Fruit fly (Drosophila melanogaster) whole organism, pupa: Measurements from ENCODE around the gene Osi1.

Experiments
- CG10348 ChIP-seq: fragments of 200-800 bp; sonication (Bioruptor generic); IDR thresholded peaks from 2 replicates; pipeline ENCODE4 v1.3.6; 2022; ENCODE audit warnings: missing biosample characterization, missing genetic modification characterization
- CG12605 ChIP-seq: fragments of 200-800 bp; sonication (Bioruptor generic); IDR thresholded peaks from 2 replicates; pipeline ENCODE4 v1.3.6; 2022; ENCODE audit warnings: missing biosample characterization, missing genetic modification characterization
- CG13204 ChIP-seq: fragments of 200-800 bp; sonication (Bioruptor generic); optimal IDR thresholded peaks from 2 replicates; lab custom pipeline; 2018; ENCODE audit warnings: missing biosample characterization, mild to moderate bottlenecking, missing genetic modification characterization, moderate library complexity
- CG32121 ChIP-seq: fragments of 200-800 bp; sonication (Bioruptor generic); IDR thresholded peaks from 2 replicates; pipeline ENCODE4 v1.3.6; 2022; ENCODE audit warnings: missing biosample characterization, missing genetic modification characterization
- CG4496 ChIP-seq: fragments of 200-800 bp; sonication (Bioruptor generic); IDR thresholded peaks from 3 replicates; pipeline ENCODE4 v1.3.6; 2022; ENCODE audit warnings: missing biosample characterization, missing genetic modification characterization
- CG8301 ChIP-seq: fragments of 200-800 bp; sonication (Bioruptor generic); optimal IDR thresholded peaks from 2 replicates; lab custom pipeline; 2018; ENCODE audit warnings: missing biosample characterization, mild to moderate bottlenecking, missing genetic modification characterization
- D1 ChIP-seq: fragments of 200-800 bp; sonication (Bioruptor generic); optimal IDR thresholded peaks from 2 replicates; lab custom pipeline; 2018; ENCODE audit warnings: missing biosample characterization, mild to moderate bottlenecking, missing genetic modification characterization, moderate library complexity
- EcR ChIP-seq: fragments of 200-800 bp; sonication (Bioruptor generic); optimal IDR thresholded peaks from 3 replicates; lab custom pipeline; 2019; ENCODE audit warnings: missing biosample characterization, missing genetic modification characterization, mild to moderate bottlenecking, moderate library complexity, missing genetic modification reagents
- Ets98B ChIP-seq: fragments of 200-800 bp; sonication (Bioruptor generic); IDR thresholded peaks from 2 replicates; pipeline ENCODE4 v1.3.6; 2022; ENCODE audit warnings: missing biosample characterization, missing genetic modification characterization
- Pif1A ChIP-seq: fragments of 200-800 bp; sonication (Bioruptor generic); optimal IDR thresholded peaks from 3 replicates; lab custom pipeline; 2016; ENCODE audit warnings: missing biosample characterization, missing genetic modification characterization
- Pif1B ChIP-seq: fragments of 200-800 bp; sonication (Bioruptor generic); optimal IDR thresholded peaks from 3 replicates; lab custom pipeline; 2016; ENCODE audit warnings: missing biosample characterization, missing genetic modification characterization
- fd96Ca ChIP-seq: fragments of 200-800 bp; sonication (Bioruptor generic); IDR thresholded peaks from 3 replicates; pipeline ENCODE4 v1.3.6; 2022; ENCODE audit warnings: missing biosample characterization, missing genetic modification characterization
- gl ChIP-seq: fragments of 200-800 bp; sonication (Bioruptor generic); optimal IDR thresholded peaks from 2 replicates; lab custom pipeline; 2018; ENCODE audit warnings: missing biosample characterization, mild to moderate bottlenecking, missing genetic modification characterization
- rn ChIP-seq: fragments of 200-800 bp; sonication (Bioruptor generic); IDR thresholded peaks from 2 replicates; pipeline ENCODE4 v1.3.6; 2022; ENCODE audit warnings: missing biosample characterization, missing genetic modification characterization

DNA sequence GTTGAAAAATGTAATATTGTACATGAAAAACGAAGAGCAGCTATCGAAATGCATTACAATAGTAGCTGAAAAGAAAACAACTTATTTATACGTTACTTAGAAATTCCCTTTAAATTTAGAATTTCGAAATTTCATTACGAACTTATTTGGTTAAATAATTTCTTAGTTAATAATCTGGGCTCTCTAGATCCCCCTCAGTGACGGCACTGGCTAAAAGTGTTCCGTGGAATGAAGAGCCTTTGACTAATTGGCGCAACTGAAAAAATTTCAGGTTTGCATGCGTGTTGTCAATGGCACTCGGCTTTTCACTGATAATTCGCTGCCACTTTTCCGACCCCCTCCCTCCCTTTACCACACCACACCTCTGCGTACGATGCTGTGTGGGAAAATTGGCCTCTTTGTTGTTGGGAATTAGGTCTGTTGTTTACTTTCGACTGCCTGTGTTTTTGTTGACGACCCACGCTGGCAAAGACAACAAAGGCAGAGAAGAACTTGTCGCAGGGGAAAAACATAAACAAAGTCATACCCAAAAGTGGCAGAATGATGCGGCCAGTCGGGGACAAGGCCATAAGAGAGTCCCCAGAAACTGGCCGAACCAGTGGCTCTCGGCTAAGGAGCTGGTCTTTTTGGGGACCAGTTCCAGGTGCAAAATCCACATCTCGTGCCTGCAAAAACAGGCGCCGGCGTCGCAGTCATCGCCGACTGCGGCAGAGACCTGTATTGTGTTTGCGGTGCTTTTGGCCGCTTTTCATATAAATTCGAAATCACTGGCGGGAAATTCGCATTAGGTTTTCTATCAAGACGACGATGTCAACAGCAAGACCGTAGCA, 41.9 kb downstream of the Osi1 start, which contains the start of gene Osi3:
- TF ChIP-seq CG12605 (GFP tag; lab: Robert Waterston, UW) (no peak), Pif1B (peak; percentile 6), CG32121 (no peak), D1 (no peak), Ets98B (GFP tag; lab: Robert Waterston, UW) (no peak), fd96Ca (GFP tag; lab: Robert Waterston, UW) (no peak), CG4496 (GFP tag; lab: Robert Waterston, UW) (0 out of 3 replicates have a peak, but pooled peaks have one; percentile 26), CG10348 (GFP tag; lab: Robert Waterston, UW) (no peak), CG13204 (GFP tag; lab: Kevin White, UChicago) (no peak), CG8301 (tag; lab: Kevin White, UChicago) (peak; percentile 43), gl (tag; lab: Kevin White, UChicago) (no peak), Pif1A (GFP tag; lab: Kevin White, UChicago) (peak; percentile 40), rn (no peak), EcR (GFP tag; lab: Kevin White, UChicago) (peak; percentile 31)
